Fruit fly (Drosophila melanogaster) whole organism: ENCODE results near the gene CG44532.

Experiments
- CG8478 ChIP-seq: fragments of >200 bp; optimal IDR thresholded peaks from 2 replicates; lab custom pipeline; 2018; ENCODE audit warnings: inconsistent platforms
- EcR ChIP-seq, 2 experiments: fragments of >200 bp; optimal IDR thresholded peaks; 2 replicates each; lab custom pipeline; 2017; ENCODE audit warnings: missing biosample characterization in 2 of 2, missing genetic modification characterization in 2 of 2, missing genetic modification reagents in 2 of 2
- pan ChIP-seq: fragments of >200 bp; optimal IDR thresholded peaks from 2 replicates; lab custom pipeline; 2017
- usp ChIP-seq: fragments of >200 bp; optimal IDR thresholded peaks from 2 replicates; lab custom pipeline; 2017; ENCODE audit warnings: missing biosample characterization, missing genetic modification characterization, mixed read lengths

dm6 chrX:9164510-9165506, 2.9 kb downstream of the CG44532 start:
- TF ChIP-seq CG8478 (lab: Kevin White, UChicago) (no peak), pan (lab: Kevin White, UChicago) (no peak), EcR (GFP tag; optimal IDR thresholded peaks at IDR 0.05; lab: Kevin White, UChicago) (no peak), usp (GFP tag; lab: Kevin White, UChicago) (no peak)
